Worm (Caenorhabditis elegans): ENCODE results near the gene M57.2.

M57.2 gene

ce11 chrIV:3570612-3571011 is 43.5 kb downstream of the M57.2 start:
- TF ChIP-seq M03D4.4 (tag; optimal IDR thresholded peaks at IDR 0.05) (no peak), lin-13 (tag; optimal IDR thresholded peaks at IDR 0.05) (no peak), ham-2 (GFP tag; optimal IDR thresholded peaks at IDR 0.05) (no peak), drap-1 (GFP tag; optimal IDR thresholded peaks at IDR 0.05) (no peak), cnd-1 (tag; optimal IDR thresholded peaks at IDR 0.05) (no peak), mls-2 (tag; optimal IDR thresholded peaks at IDR 0.05) (no peak), ztf-11 (tag; optimal IDR thresholded peaks at IDR 0.05) (no peak), ceh-43 (GFP tag; optimal IDR thresholded peaks at IDR 0.05) (no peak), zip-8 (tag; optimal IDR thresholded peaks at IDR 0.05) (no peak), nhr-2 (tag; optimal IDR thresholded peaks at IDR 0.05) (no peak), lsy-2 (tag; optimal IDR thresholded peaks at IDR 0.05) (no peak), ceh-83 (GFP tag; optimal IDR thresholded peaks at IDR 0.05) (no peak), flh-1 (GFP tag; optimal IDR thresholded peaks at IDR 0.05) (no peak)

- TF ChIP-seq mls-2 (tag; optimal IDR thresholded peaks at IDR 0.05) (no peak), ceh-39 (tag; optimal IDR thresholded peaks at IDR 0.05) (no peak), mab-5 (tag; optimal IDR thresholded peaks at IDR 0.05) (no peak), nhr-76 (tag; optimal IDR thresholded peaks at IDR 0.05) (no peak), blmp-1 (tag; optimal IDR thresholded peaks at IDR 0.05) (no peak), pha-4 (tag; optimal IDR thresholded peaks at IDR 0.05) (no peak), ceh-43 (GFP tag; optimal IDR thresholded peaks at IDR 0.05) (no peak), elt-3 (tag; optimal IDR thresholded peaks at IDR 0.05) (no peak), ces-1 (GFP tag; optimal IDR thresholded peaks at IDR 0.05) (no peak), nhr-237 (tag; optimal IDR thresholded peaks at IDR 0.05) (no peak), flh-1 (GFP tag; optimal IDR thresholded peaks at IDR 0.05) (no peak), zip-8 (tag; optimal IDR thresholded peaks at IDR 0.05) (no peak), nhr-2 (tag; optimal IDR thresholded peaks at IDR 0.05) (no peak)
Measured at ce11 chrIV:3578155-3578554, 51.0 kb downstream of the M57.2 start, which contains the start of gene Y37E11B.2. Gene Y37E11B.2 (plus strand): TSS chrIV:3578455.

ce11 chrIV:3578667-3579066 is 51.5 kb downstream of the M57.2 start:
- TF ChIP-seq M03D4.4 (tag; optimal IDR thresholded peaks at IDR 0.05) (no peak), ceh-43 (GFP tag; optimal IDR thresholded peaks at IDR 0.05) (no peak), unc-120 (tag; optimal IDR thresholded peaks at IDR 0.05; ENCODE audit: poor library complexity, severe bottlenecking) (peak; percentile 28)

- TF ChIP-seq mep-1 (tag; optimal IDR thresholded peaks at IDR 0.05) (peak; percentile 44), flh-1 (GFP tag; optimal IDR thresholded peaks at IDR 0.05) (no peak)
Measured at ce11 chrIV:3579477-3579975, 52.4 kb downstream of the M57.2 start, which contains the start of gene Y37E11B.1. Gene Y37E11B.1 (plus strand): TSS chrIV:3579621.

Data from whole organism, mixed stage, embryonic.